Fruit fly (Drosophila melanogaster) whole organism: ENCODE measurements around the gene CG34174.

ENCODE experiments used
- pan ChIP-seq: fragments of >200 bp; optimal IDR thresholded peaks from 2 replicates; lab custom pipeline; 2017
- psq ChIP-seq: fragments of >200 bp; optimal IDR thresholded peaks from 2 replicates; lab custom pipeline; 2017

DNA sequence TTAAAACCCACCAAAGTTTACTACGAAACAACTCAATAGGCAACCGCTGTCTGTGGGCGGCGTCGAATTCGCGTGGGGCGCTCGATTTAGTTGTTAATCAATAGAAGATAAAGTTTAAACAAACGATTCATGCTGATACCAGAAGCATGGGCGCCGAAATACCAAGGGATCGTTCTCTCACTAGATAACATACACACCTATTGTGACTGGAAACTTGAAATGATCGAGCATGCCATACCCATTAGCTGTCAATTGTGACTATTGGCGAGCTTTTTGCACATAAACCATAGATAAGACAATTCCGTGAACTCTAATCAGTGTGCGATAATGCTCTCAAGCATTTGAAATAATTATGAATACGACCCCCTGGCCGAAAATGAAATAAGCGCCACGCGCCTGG, 34.7 kb upstream of the CG34174 start:
- TF ChIP-seq pan (lab: Kevin White, UChicago): no peak
- no peak for TF ChIP-seq psq (lab: Kevin White, UChicago)
